Fruit fly (Drosophila melanogaster) S2 (cell line): ENCODE results near the gene Glys.

ENCODE experiments used
- CG8478 ChIP-seq: fragments of >200 bp; optimal IDR thresholded peaks from 2 replicates; lab custom pipeline; 2018
- CTCF ChIP-seq, 2 experiments: fragments of >200 bp; optimal IDR thresholded peaks; 2 replicates each; lab custom pipeline; 2018

DNA sequence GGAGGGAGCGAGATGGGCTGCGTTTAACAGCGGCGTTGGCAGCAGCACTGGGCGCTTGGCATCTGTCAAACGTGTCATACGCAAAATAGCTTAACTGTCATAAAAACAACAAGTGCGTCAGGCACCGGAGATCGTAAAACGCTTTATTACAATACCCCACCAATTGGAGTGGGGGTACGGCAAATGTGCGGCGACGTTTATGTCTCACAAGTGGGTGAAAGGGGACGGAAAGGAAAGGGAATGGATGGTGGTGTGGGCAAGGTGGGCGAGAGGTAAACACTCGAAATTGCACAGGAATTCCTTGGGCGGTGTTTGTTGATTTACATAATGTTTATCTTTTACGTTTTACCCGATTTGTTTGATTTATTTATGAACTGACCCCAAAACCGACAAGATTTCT is 17.3 kb downstream of the Glys start:
- no peak for TF ChIP-seq CG8478 (lab: Kevin White, UChicago)
- no peak for TF ChIP-seq CTCF (optimal IDR thresholded peaks at IDR 0.05; lab: Kevin White, UChicago)
